Fruit fly (Drosophila melanogaster) whole organism, embryonic: ENCODE results near the gene CG43925.

Experiments
- B-H1 ChIP-seq: fragments of 200-800 bp; sonication (Bioruptor generic); IDR thresholded peaks from 3 replicates; pipeline ENCODE4 v1.3.6; 2022; ENCODE audit warnings: missing biosample characterization, missing genetic modification characterization
- B-H2 ChIP-seq: fragments of 200-800 bp; sonication (Bioruptor generic); optimal IDR thresholded peaks from 2 replicates; lab custom pipeline; 2018; ENCODE audit warnings: missing biosample characterization, mild to moderate bottlenecking, missing genetic modification characterization
- Bgb ChIP-seq: fragments of 200-800 bp; sonication (Bioruptor generic); IDR thresholded peaks from 2 replicates; pipeline ENCODE4 v1.3.6; 2022; ENCODE audit warnings: missing biosample characterization, missing genetic modification characterization; ENCODE audit not compliant: partially characterized antibody
- CG10274 ChIP-seq: fragments of 200-800 bp; sonication (Bioruptor generic); optimal IDR thresholded peaks from 3 replicates; lab custom pipeline; 2017; ENCODE audit warnings: missing biosample characterization, mild to moderate bottlenecking, missing genetic modification characterization
- CG11695 ChIP-seq: fragments of 200-800 bp; sonication (Bioruptor generic); IDR thresholded peaks from 3 replicates; pipeline ENCODE4 v1.3.6; 2022; ENCODE audit warnings: missing biosample characterization, missing genetic modification characterization
- CG11696 ChIP-seq: fragments of 200-800 bp; sonication (Bioruptor generic); IDR thresholded peaks from 2 replicates; pipeline ENCODE4 v1.3.6; 2022; ENCODE audit warnings: missing biosample characterization, missing genetic modification characterization
- CG11723 ChIP-seq: fragments of 200-800 bp; sonication (Bioruptor generic); optimal IDR thresholded peaks from 2 replicates; lab custom pipeline; 2017; ENCODE audit warnings: missing biosample characterization, mild to moderate bottlenecking, missing genetic modification characterization
- CG12942 ChIP-seq: fragments of 200-800 bp; sonication (Bioruptor generic); optimal IDR thresholded peaks from 3 replicates; lab custom pipeline; 2016; ENCODE audit warnings: missing biosample characterization, missing genetic modification characterization
- CG13424 ChIP-seq: fragments of 200-800 bp; sonication (Bioruptor generic); optimal IDR thresholded peaks from 2 replicates; lab custom pipeline; 2019; ENCODE audit warnings: missing biosample characterization, mild to moderate bottlenecking, missing genetic modification characterization, moderate library complexity
- CG15601 ChIP-seq: fragments of 200-800 bp; sonication (Bioruptor generic); optimal IDR thresholded peaks from 3 replicates; lab custom pipeline; 2019; ENCODE audit warnings: missing biosample characterization, mild to moderate bottlenecking, missing genetic modification characterization, moderate library complexity
- CG1603 ChIP-seq: fragments of 200-800 bp; sonication (Bioruptor generic); optimal IDR thresholded peaks from 2 replicates; lab custom pipeline; 2019; ENCODE audit warnings: missing biosample characterization, mild to moderate bottlenecking, missing genetic modification characterization, moderate library complexity
- CG16863 ChIP-seq: fragments of 200-800 bp; sonication (Bioruptor generic); optimal IDR thresholded peaks from 3 replicates; lab custom pipeline; 2016; ENCODE audit warnings: missing biosample characterization, missing genetic modification characterization
- CG2199 ChIP-seq: fragments of 200-800 bp; sonication (Bioruptor generic); IDR thresholded peaks from 3 replicates; pipeline ENCODE4 v1.3.6; 2022; ENCODE audit warnings: missing biosample characterization, missing genetic modification characterization
- CG30020 ChIP-seq: fragments of 200-800 bp; optimal IDR thresholded peaks from 2 replicates; lab custom pipeline; 2019; ENCODE audit warnings: missing biosample characterization, mild to moderate bottlenecking, missing genetic modification characterization, moderate library complexity
- CG31388 ChIP-seq: fragments of 200-800 bp; sonication (Bioruptor generic); optimal IDR thresholded peaks from 2 replicates; lab custom pipeline; 2016; ENCODE audit warnings: missing biosample characterization, missing genetic modification characterization
- CG31441 ChIP-seq: fragments of 200-800 bp; sonication (Bioruptor generic); IDR thresholded peaks from 2 replicates; pipeline ENCODE4 v1.3.6; 2022; ENCODE audit warnings: missing biosample characterization, missing genetic modification characterization
- CG3838 ChIP-seq: fragments of 200-800 bp; sonication (Bioruptor generic); optimal IDR thresholded peaks from 3 replicates; lab custom pipeline; 2016; ENCODE audit warnings: missing biosample characterization, missing genetic modification characterization
- CG6791 ChIP-seq: fragments of 200-800 bp; sonication (Bioruptor generic); IDR thresholded peaks from 3 replicates; pipeline ENCODE4 v1.3.6; 2022; ENCODE audit warnings: missing biosample characterization, missing genetic modification characterization; ENCODE audit not compliant: partially characterized antibody
- CG7357 ChIP-seq: fragments of 200-800 bp; sonication (Bioruptor generic); IDR thresholded peaks from 3 replicates; pipeline ENCODE4 v1.3.6; 2022; ENCODE audit warnings: missing biosample characterization, missing genetic modification characterization
- CG9727 ChIP-seq: fragments of 200-800 bp; sonication (Bioruptor generic); optimal IDR thresholded peaks from 3 replicates; lab custom pipeline; 2017; ENCODE audit warnings: missing biosample characterization, mild to moderate bottlenecking, missing genetic modification characterization
- Camta ChIP-seq: fragments of 200-800 bp; sonication (Bioruptor generic); optimal IDR thresholded peaks from 2 replicates; lab custom pipeline; 2016; ENCODE audit warnings: missing biosample characterization, missing genetic modification characterization
- D ChIP-seq, 2 experiments: fragments of 200-800 bp in 1 of 2; fragments of >200 bp in 1 of 2; sonication (Bioruptor generic) in 1 of 2; optimal IDR thresholded peaks; 2 replicates in 1 of 2; 3 replicates in 1 of 2; lab custom pipeline; 2017; ENCODE audit warnings: mild to moderate bottlenecking in 1 of 2, missing biosample characterization in 1 of 2, missing genetic modification characterization in 1 of 2, missing genetic modification reagents in 1 of 2
- D19B ChIP-seq: fragments of 200-800 bp; sonication (Bioruptor generic); optimal IDR thresholded peaks from 2 replicates; lab custom pipeline; 2017; ENCODE audit warnings: missing biosample characterization, mild to moderate bottlenecking, missing genetic modification characterization
- Deaf1 ChIP-seq: fragments of 200-800 bp; optimal IDR thresholded peaks from 3 replicates; lab custom pipeline; 2019; ENCODE audit warnings: missing biosample characterization, mild to moderate bottlenecking, missing genetic modification characterization, moderate library complexity
- Dp ChIP-seq: fragments of 200-800 bp; sonication (Bioruptor generic); optimal IDR thresholded peaks from 2 replicates; lab custom pipeline; 2018; ENCODE audit warnings: missing biosample characterization, mild to moderate bottlenecking, missing genetic modification characterization, moderate library complexity
- Fer2 ChIP-seq: fragments of 200-800 bp; sonication (Bioruptor generic); optimal IDR thresholded peaks from 2 replicates; lab custom pipeline; 2018; ENCODE audit warnings: missing biosample characterization, mild to moderate bottlenecking, missing genetic modification characterization, moderate library complexity
- HLH4C ChIP-seq: fragments of 200-800 bp; sonication (Bioruptor generic); IDR thresholded peaks from 3 replicates; pipeline ENCODE4 v1.3.6; 2022; ENCODE audit warnings: missing biosample characterization, missing genetic modification characterization; ENCODE audit not compliant: partially characterized antibody
- MBD-R2 ChIP-seq: fragments of 200-800 bp; sonication (Bioruptor generic); IDR thresholded peaks from 2 replicates; pipeline ENCODE4 v1.3.6; 2022; ENCODE audit warnings: missing biosample characterization, missing genetic modification characterization
- Max ChIP-seq: fragments of 200-800 bp; sonication (Bioruptor generic); optimal IDR thresholded peaks from 2 replicates; lab custom pipeline; 2016; ENCODE audit warnings: missing biosample characterization, mild to moderate bottlenecking, missing genetic modification characterization
- Pdp1 ChIP-seq, 2 experiments: fragments of 200-800 bp; sonication (Bioruptor generic); optimal IDR thresholded peaks; 3 replicates each; lab custom pipeline; 2016; ENCODE audit warnings: missing biosample characterization in 2 of 2, missing genetic modification characterization in 2 of 2, mild to moderate bottlenecking in 1 of 2, moderate library complexity in 1 of 2
- cato ChIP-seq: fragments of 200-800 bp; sonication (Bioruptor generic); optimal IDR thresholded peaks from 2 replicates; lab custom pipeline; 2016; ENCODE audit warnings: missing biosample characterization, missing genetic modification characterization, borderline replicate concordance
- chn ChIP-seq: fragments of 200-800 bp; sonication (Bioruptor generic); optimal IDR thresholded peaks from 2 replicates; lab custom pipeline; 2016; ENCODE audit warnings: missing biosample characterization, missing genetic modification characterization
- dmrt99B ChIP-seq: fragments of 200-800 bp; sonication (Bioruptor generic); optimal IDR thresholded peaks from 2 replicates; lab custom pipeline; 2018; ENCODE audit warnings: missing biosample characterization, mild to moderate bottlenecking, missing genetic modification characterization, moderate library complexity
- ewg ChIP-seq: fragments of 200-800 bp; sonication (Bioruptor generic); optimal IDR thresholded peaks from 3 replicates; lab custom pipeline; 2017; ENCODE audit warnings: mild to moderate bottlenecking, missing biosample characterization, missing genetic modification reagents, missing genetic modification characterization
- fd64A ChIP-seq: fragments of 200-800 bp; sonication (Bioruptor generic); optimal IDR thresholded peaks from 3 replicates; lab custom pipeline; 2018; ENCODE audit warnings: missing biosample characterization, mild to moderate bottlenecking, missing genetic modification characterization
- gro ChIP-seq: fragments of 200-800 bp; sonication (Bioruptor generic); optimal IDR thresholded peaks from 2 replicates; lab custom pipeline; 2016; ENCODE audit warnings: missing biosample characterization, missing genetic modification characterization
- gsb-n ChIP-seq: fragments of 200-800 bp; sonication (Bioruptor generic); optimal IDR thresholded peaks from 3 replicates; lab custom pipeline; 2018; ENCODE audit warnings: missing biosample characterization, mild to moderate bottlenecking, missing genetic modification characterization
- hbn ChIP-seq: fragments of 200-800 bp; sonication (Bioruptor generic); IDR thresholded peaks from 2 replicates; pipeline ENCODE4 v1.3.6; 2022; ENCODE audit warnings: missing biosample characterization, missing genetic modification characterization; ENCODE audit not compliant: partially characterized antibody
- jing ChIP-seq: fragments of 200-800 bp; sonication (Bioruptor generic); optimal IDR thresholded peaks from 2 replicates; lab custom pipeline; 2018; ENCODE audit warnings: missing biosample characterization, mild to moderate bottlenecking, missing genetic modification characterization
- klu ChIP-seq: fragments of 200-800 bp; sonication (Bioruptor generic); IDR thresholded peaks from 2 replicates; pipeline ENCODE4 v1.3.6; 2022; ENCODE audit warnings: missing biosample characterization, missing genetic modification characterization
- lilli ChIP-seq: fragments of 200-800 bp; sonication (Bioruptor generic); optimal IDR thresholded peaks from 3 replicates; lab custom pipeline; 2016; ENCODE audit warnings: missing biosample characterization, missing genetic modification characterization
- lmd ChIP-seq: fragments of 200-800 bp; sonication (Bioruptor generic); IDR thresholded peaks from 2 replicates; pipeline ENCODE4 v1.3.6; 2022; ENCODE audit warnings: missing biosample characterization, missing genetic modification characterization
- ranshi ChIP-seq: fragments of 200-800 bp; sonication (Bioruptor generic); IDR thresholded peaks from 2 replicates; pipeline ENCODE4 v1.3.6; 2022; ENCODE audit warnings: missing biosample characterization, missing genetic modification characterization
- repo ChIP-seq: fragments of 200-800 bp; sonication (Bioruptor generic); optimal IDR thresholded peaks from 2 replicates; lab custom pipeline; 2016; ENCODE audit warnings: missing biosample characterization, missing genetic modification characterization
- sc ChIP-seq, 3 experiments: fragments of >200 bp in 2 of 3; fragments of 200-800 bp in 1 of 3; sonication (Bioruptor generic) in 1 of 3; optimal IDR thresholded peaks; 2 replicates in 2 of 3; 3 replicates in 1 of 3; lab custom pipeline; 2017; ENCODE audit warnings: mild to moderate bottlenecking in 1 of 3, missing biosample characterization in 1 of 3, missing genetic modification characterization in 1 of 3, missing genetic modification reagents in 1 of 3
- schlank ChIP-seq: fragments of 200-800 bp; sonication (Bioruptor generic); optimal IDR thresholded peaks from 2 replicates; lab custom pipeline; 2018; ENCODE audit warnings: missing biosample characterization, mild to moderate bottlenecking, missing genetic modification characterization
- sd ChIP-seq: fragments of 200-800 bp; sonication (Bioruptor generic); optimal IDR thresholded peaks from 3 replicates; lab custom pipeline; 2018; ENCODE audit warnings: missing biosample characterization, mild to moderate bottlenecking, missing genetic modification characterization, moderate library complexity
- sens ChIP-seq: fragments of 200-800 bp; sonication (Bioruptor generic); peaks from one replicate; lab custom pipeline; 2016; ENCODE audit warnings: missing biosample characterization, missing genetic modification characterization
- ttk ChIP-seq: fragments of 200-800 bp; sonication (Bioruptor generic); IDR thresholded peaks from 2 replicates; pipeline ENCODE4 v2.1.2; 2022; ENCODE audit warnings: missing biosample characterization, missing genetic modification characterization

The CG43925 gene

dm6 chr2L:13222225-13222648 is 46.0 kb downstream of the CG43925 start, which contains the start of the genes Ski6 and CG16812 (continued):
- TF ChIP-seq repo (no peak), Dp (GFP tag; lab: Kevin White, UChicago) (peak; percentile 57), B-H2 (GFP tag; lab: Kevin White, UChicago) (no peak), D19B (GFP tag; lab: Kevin White, UChicago) (peak; percentile 10), cato (GFP tag; lab: Kevin White, UChicago) (peak; percentile 34), CG1603 (tag; lab: Kevin White, UChicago) (peak; percentile 44), Fer2 (tag; lab: Kevin White, UChicago) (peak; percentile 66), CG3838 (GFP tag; lab: Kevin White, UChicago) (no peak), gro (GFP tag; lab: Kevin White, UChicago) (no peak), CG9727 (GFP tag; lab: Kevin White, UChicago) (peak; percentile 63), CG12942 (GFP tag; lab: Kevin White, UChicago) (peak; percentile 60), chn (GFP tag; lab: Kevin White, UChicago) (peak; percentile 35), Camta (GFP tag; lab: Kevin White, UChicago) (peak; percentile 48), sd (tag; lab: Kevin White, UChicago) (no peak), CG6791 (GFP tag; lab: Robert Waterston, UW) (peak; percentile 35; the same call in 1 of the 3 replicates), Deaf1 (tag; lab: Kevin White, UChicago) (no peak), Pdp1 (GFP tag; optimal IDR thresholded peaks at IDR 0.05; lab: Kevin White, UChicago) (peak; percentile 42 to 56), CG10274 (GFP tag; lab: Kevin White, UChicago) (no peak), sens (GFP tag; lab: Kevin White, UChicago) (peak; percentile 94), CG11695 (GFP tag; lab: Robert Waterston, UW) (peak; percentile 48; the same call in 1 of the 3 replicates), CG30020 (peak; percentile 81), lilli (GFP tag; lab: Kevin White, UChicago) (peak; percentile 77), fd64A (GFP tag; lab: Kevin White, UChicago) (no peak), CG2199 (GFP tag; lab: Robert Waterston, UW) (no peak), CG11723 (GFP tag; lab: Kevin White, UChicago) (no peak), ttk (GFP tag; lab: Robert Waterston, UW) (no peak; the same call in 1 of the 2 replicates), CG16863 (GFP tag; lab: Kevin White, UChicago) (no peak), CG11696 (0 out of 2 replicates have a peak, but pooled peaks have one; percentile 36), Max (GFP tag; lab: Kevin White, UChicago) (peak; percentile 75), CG31388 (GFP tag; lab: Kevin White, UChicago) (no peak), jing (no peak), klu (GFP tag; lab: Robert Waterston, UW) (peak; percentile 8; the same call in 1 of the 2 replicates), lmd (GFP tag; lab: Robert Waterston, UW) (no peak), D (optimal IDR thresholded peaks at IDR 0.05; lab: Kevin White, UChicago) (no peak), D (GFP tag; optimal IDR thresholded peaks at IDR 0.05; lab: Kevin White, UChicago) (no peak), CG7357 (no peak), HLH4C (peak; percentile 42; the same call in 1 of the 3 replicates), B-H1 (GFP tag; lab: Robert Waterston, UW) (peak; percentile 26; the same call in 1 of the 3 replicates), dmrt99B (tag; lab: Kevin White, UChicago) (no peak), Bgb (GFP tag; lab: Robert Waterston, UW) (no peak), sc (optimal IDR thresholded peaks at IDR 0.05; lab: Kevin White, UChicago) (no peak), sc (GFP tag; optimal IDR thresholded peaks at IDR 0.05; lab: Kevin White, UChicago) (no peak), CG15601 (no peak), ewg (GFP tag; lab: Kevin White, UChicago) (peak; percentile 13), CG31441 (GFP tag; lab: Robert Waterston, UW) (peak; percentile 83), MBD-R2 (peak; percentile 60; the same call in 1 of the 2 replicates), hbn (GFP tag; lab: Robert Waterston, UW) (peak; percentile 36; the same call in 1 of the 2 replicates), ranshi (peak; percentile 64), schlank (tag; lab: Kevin White, UChicago) (no peak), CG13424 (tag; lab: Kevin White, UChicago) (peak; percentile 85), gsb-n (tag; lab: Kevin White, UChicago) (peak; percentile 68)
